Worm (Caenorhabditis elegans): Measurements from ENCODE around the gene nhr-196.

DNA sequence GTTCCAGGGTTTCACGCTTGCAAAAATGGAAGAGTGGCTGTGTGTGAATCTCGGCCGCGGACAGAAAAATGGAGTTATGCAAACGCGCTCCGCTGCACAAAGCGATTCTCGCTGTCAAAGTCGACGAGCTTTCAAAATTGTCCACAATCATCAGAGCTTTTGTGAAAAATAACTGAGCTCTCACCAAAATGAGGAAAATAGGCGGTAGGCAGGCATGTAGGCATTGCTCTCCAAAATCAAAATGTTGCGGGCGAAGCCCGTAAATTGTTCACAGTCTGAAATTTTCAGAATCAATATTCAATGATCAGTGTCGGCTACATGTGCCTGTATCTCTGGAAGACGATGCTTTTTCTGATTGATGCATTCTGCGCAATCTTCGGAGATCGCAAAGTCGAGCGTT, 16.6 kb upstream of the nhr-196 start, which contains the start of gene K06B4.4:
- TF ChIP-seq pat-9 (tag; optimal IDR thresholded peaks at IDR 0.05) (no peak), pag-3 (tag; optimal IDR thresholded peaks at IDR 0.05; ENCODE audit: borderline replicate concordance) (no peak), ceh-9 (tag; optimal IDR thresholded peaks at IDR 0.05) (no peak), C38D4.7 (GFP tag; optimal IDR thresholded peaks at IDR 0.05) (no peak), ceh-14 (tag; optimal IDR thresholded peaks at IDR 0.05) (no peak), ttx-3 (tag; optimal IDR thresholded peaks at IDR 0.05) (no peak), pha-4 (tag; optimal IDR thresholded peaks at IDR 0.05) (no peak), odd-2 (tag; optimal IDR thresholded peaks at IDR 0.05) (no peak), ztf-16 (tag; optimal IDR thresholded peaks at IDR 0.05) (no peak), ceh-24 (tag; optimal IDR thresholded peaks at IDR 0.05) (no peak), hlh-30 (tag; optimal IDR thresholded peaks at IDR 0.05; ENCODE audit: insufficient read depth) (no peak), ama-1 (optimal IDR thresholded peaks at IDR 0.05) (no peak), hlh-8 (tag; optimal IDR thresholded peaks at IDR 0.05) (no peak), ceh-6 (GFP tag; optimal IDR thresholded peaks at IDR 0.05) (no peak)
